2 fruit fly cellular contexts compared by ENCODE assay signal in the genomic region with DNA sequence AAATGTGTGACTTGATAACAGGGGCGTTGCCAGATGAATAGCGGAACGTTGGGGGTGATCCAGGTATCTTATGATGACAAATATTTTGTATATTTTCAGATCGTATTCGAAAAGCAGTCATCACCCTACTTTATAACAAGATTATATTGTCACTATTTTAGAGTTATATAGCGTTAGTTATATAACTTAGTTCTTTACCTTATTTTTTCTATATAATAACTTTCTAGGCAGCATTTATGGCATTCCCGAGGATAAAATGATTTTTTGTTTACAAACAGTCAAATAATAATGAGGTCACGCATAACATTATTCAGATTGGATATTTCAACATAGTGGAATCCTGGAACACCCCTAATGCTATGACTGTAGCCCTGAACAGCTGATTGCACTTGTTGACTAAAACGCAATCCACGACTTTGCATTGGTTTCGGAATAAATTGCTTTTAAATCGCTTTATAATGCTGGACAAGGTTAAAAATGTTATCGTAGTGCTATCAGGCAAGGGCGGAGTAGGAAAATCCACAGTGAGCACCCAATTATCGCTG.
TF ChIP-seq lines count a peak whose summit lies in the region.

A gene (plus strand): TSS at position 381 of the 545 bp plus-strand sequence.

TF ChIP-seq in whole organism, embryonic, 481 proteins besides CTCF, POLR2A, EP300 and RAD21 (continued from another document and continues in another):
- TF ChIP-seq schlank (tag; optimal IDR thresholded peaks at IDR 0.05; lab: Kevin White, UChicago): peak; percentile 85
- TF ChIP-seq CG17912 (GFP tag; optimal IDR thresholded peaks at IDR 0.05; lab: Kevin White, UChicago): peak; percentile 64
- TF ChIP-seq CG30431 (GFP tag; optimal IDR thresholded peaks at IDR 0.05; lab: Kevin White, UChicago): peak; percentile 91
- TF ChIP-seq nau (GFP tag; optimal IDR thresholded peaks at IDR 0.05; lab: Kevin White, UChicago): peak; percentile 87
- peak; percentile 83 for TF ChIP-seq CG11560 (tag; IDR thresholded peaks at IDR 0.05; lab: Robert Waterston, UW)
- peak; percentile 96 for TF ChIP-seq CG3995 (GFP tag; optimal IDR thresholded peaks at IDR 0.05; lab: Kevin White, UChicago)
- TF ChIP-seq Pdp1 (GFP tag; optimal IDR thresholded peaks at IDR 0.05; lab: Kevin White, UChicago): peak; percentile 36 to 96
- peak; percentile 95 for TF ChIP-seq Oli (tag; optimal IDR thresholded peaks at IDR 0.05; lab: Kevin White, UChicago)
- TF ChIP-seq psq (GFP tag; optimal IDR thresholded peaks at IDR 0.05; lab: Kevin White, UChicago): peak; percentile 85
- TF ChIP-seq Sin3A (optimal IDR thresholded peaks at IDR 0.05; lab: Kevin White, UChicago): peak; percentile 83
- peak; percentile 88 for TF ChIP-seq CG12236 (GFP tag; optimal IDR thresholded peaks at IDR 0.05; lab: Kevin White, UChicago)
- TF ChIP-seq NK7.1 (GFP tag; optimal IDR thresholded peaks at IDR 0.05; lab: Kevin White, UChicago): peak; percentile 85
- peak; percentile 73 for TF ChIP-seq ab (GFP tag; optimal IDR thresholded peaks at IDR 0.05; lab: Kevin White, UChicago)
- TF ChIP-seq CG1602 (GFP tag; optimal IDR thresholded peaks at IDR 0.05; lab: Kevin White, UChicago): peak; percentile 97
- peak; percentile 94 for TF ChIP-seq klu (GFP tag; IDR thresholded peaks at IDR 0.05; lab: Robert Waterston, UW)
- TF ChIP-seq Deaf1 (tag; optimal IDR thresholded peaks at IDR 0.05; lab: Kevin White, UChicago): peak; percentile 77
- TF ChIP-seq CG10654 (GFP tag; optimal IDR thresholded peaks at IDR 0.05; lab: Kevin White, UChicago): peak; percentile 96
- peak; percentile 91 for TF ChIP-seq Hmx (GFP tag; optimal IDR thresholded peaks at IDR 0.05; lab: Kevin White, UChicago)
- peak; percentile 96 for TF ChIP-seq CG12942 (GFP tag; optimal IDR thresholded peaks at IDR 0.05; lab: Kevin White, UChicago)
- TF ChIP-seq Rfx (GFP tag; IDR thresholded peaks at IDR 0.05; lab: Robert Waterston, UW): peak; percentile 95
- peak; percentile 88 for TF ChIP-seq Oaz (GFP tag; IDR thresholded peaks at IDR 0.05; lab: Robert Waterston, UW)
- peak; percentile 92 for TF ChIP-seq gcm (GFP tag; optimal IDR thresholded peaks at IDR 0.05; lab: Kevin White, UChicago)
- TF ChIP-seq CG13775 (GFP tag; optimal IDR thresholded peaks at IDR 0.05; lab: Kevin White, UChicago): peak; percentile 98
- TF ChIP-seq Atf3 (GFP tag; optimal IDR thresholded peaks at IDR 0.05; lab: Kevin White, UChicago): peak; percentile 92
- TF ChIP-seq CG9797 (GFP tag; optimal IDR thresholded peaks at IDR 0.05; lab: Kevin White, UChicago): peak; percentile 40
- peak; percentile 99 for TF ChIP-seq CG30403 (GFP tag; optimal IDR thresholded peaks at IDR 0.05; lab: Kevin White, UChicago)
- no peak for TF ChIP-seq cad (GFP tag; optimal IDR thresholded peaks at IDR 0.05; lab: Kevin White, UChicago)
- TF ChIP-seq Hr39 (optimal IDR thresholded peaks at IDR 0.05; lab: Kevin White, UChicago): no peak
- peak; percentile 92 for TF ChIP-seq CG32767 (GFP tag; IDR thresholded peaks at IDR 0.05; lab: Robert Waterston, UW)
- peak; percentile 87 for TF ChIP-seq danr (GFP tag; IDR thresholded peaks at IDR 0.05; lab: Robert Waterston, UW)
- peak; percentile 94 for TF ChIP-seq Sox102F (GFP tag; optimal IDR thresholded peaks at IDR 0.05; lab: Kevin White, UChicago)
- peak; percentile 87 for TF ChIP-seq CG1792 (GFP tag; optimal IDR thresholded peaks at IDR 0.05; lab: Kevin White, UChicago)
- TF ChIP-seq CG17186 (GFP tag; optimal IDR thresholded peaks at IDR 0.05; lab: Kevin White, UChicago): peak; percentile 84
- TF ChIP-seq CG6791 (GFP tag; IDR thresholded peaks at IDR 0.05; lab: Robert Waterston, UW; ENCODE audit: partially characterized antibody): no peak
- TF ChIP-seq ap (GFP tag; IDR thresholded peaks at IDR 0.05; lab: Robert Waterston, UW): peak; percentile 82
- TF ChIP-seq lilli (GFP tag; optimal IDR thresholded peaks at IDR 0.05; lab: Kevin White, UChicago): peak; percentile 97
- TF ChIP-seq prd (optimal IDR thresholded peaks at IDR 0.05; lab: Kevin White, UChicago): no peak
- TF ChIP-seq prd (GFP tag; IDR thresholded peaks at IDR 0.05; lab: Robert Waterston, UW): peak; percentile 97
- TF ChIP-seq CG4328 (GFP tag; optimal IDR thresholded peaks at IDR 0.05; lab: Kevin White, UChicago): peak; percentile 94
- TF ChIP-seq CG10147 (GFP tag; optimal IDR thresholded peaks at IDR 0.05; lab: Kevin White, UChicago): peak; percentile 95
- peak; percentile 90 for TF ChIP-seq GATAe (GFP tag; conservative IDR thresholded peaks at IDR 0.05; lab: Robert Waterston, UW)
- TF ChIP-seq chn (GFP tag; optimal IDR thresholded peaks at IDR 0.05; lab: Kevin White, UChicago): peak; percentile 94
- TF ChIP-seq CG12769 (tag; optimal IDR thresholded peaks at IDR 0.05; lab: Kevin White, UChicago): peak; percentile 94
- TF ChIP-seq slou (GFP tag; optimal IDR thresholded peaks at IDR 0.05; lab: Kevin White, UChicago): peak; percentile 94
- TF ChIP-seq pfk (GFP tag; optimal IDR thresholded peaks at IDR 0.05; lab: Kevin White, UChicago): peak; percentile 39
- peak; percentile 55 for TF ChIP-seq CG10321 (GFP tag; IDR thresholded peaks at IDR 0.05; lab: Robert Waterston, UW)
- TF ChIP-seq CG13296 (GFP tag; optimal IDR thresholded peaks at IDR 0.05; lab: Kevin White, UChicago): peak; percentile 93
- TF ChIP-seq sisA (GFP tag; IDR thresholded peaks at IDR 0.05; lab: Robert Waterston, UW): peak; percentile 94
- TF ChIP-seq CG7963 (GFP tag; IDR thresholded peaks at IDR 0.05; lab: Robert Waterston, UW; ENCODE audit: partially characterized antibody): no peak
- TF ChIP-seq HLH4C (GFP tag; IDR thresholded peaks at IDR 0.05; lab: Robert Waterston, UW; ENCODE audit: partially characterized antibody): no peak
- peak; percentile 95 for TF ChIP-seq Xrp1 (GFP tag; IDR thresholded peaks at IDR 0.05; lab: Robert Waterston, UW)
- TF ChIP-seq CG14860 (GFP tag; IDR thresholded peaks at IDR 0.05; lab: Robert Waterston, UW; ENCODE audit: partially characterized antibody): no peak
- TF ChIP-seq CG7271 (tag; optimal IDR thresholded peaks at IDR 0.05; lab: Kevin White, UChicago): peak; percentile 78
- peak; percentile 71 for TF ChIP-seq CG3163 (GFP tag; optimal IDR thresholded peaks at IDR 0.05; lab: Kevin White, UChicago)
- peak; percentile 96 to 97 for TF ChIP-seq dpn (GFP tag; optimal IDR thresholded peaks at IDR 0.05; lab: Kevin White, UChicago)
- peak; percentile 96 for TF ChIP-seq CG15269 (tag; optimal IDR thresholded peaks at IDR 0.05; lab: Kevin White, UChicago)
- TF ChIP-seq CG6765 (GFP tag; optimal IDR thresholded peaks at IDR 0.05; lab: Kevin White, UChicago): peak; percentile 89
- peak; percentile 51 for TF ChIP-seq CG31365 (tag; optimal IDR thresholded peaks at IDR 0.05; lab: Kevin White, UChicago)
- TF ChIP-seq CG1832 (GFP tag; optimal IDR thresholded peaks at IDR 0.05; lab: Kevin White, UChicago): no peak
- TF ChIP-seq gce (GFP tag; IDR thresholded peaks at IDR 0.05; lab: Robert Waterston, UW): peak; percentile 71; the same call in 2 of the 3 replicates
- TF ChIP-seq CG14050 (GFP tag; IDR thresholded peaks at IDR 0.05; lab: Robert Waterston, UW): peak; percentile 88
- TF ChIP-seq Nf-YC (tag; optimal IDR thresholded peaks at IDR 0.05; lab: Kevin White, UChicago): peak; percentile 95

TF ChIP-seq in whole organism, prepupa, 60 proteins besides CTCF, POLR2A, EP300 and RAD21 (continued from another document):
- TF ChIP-seq CG3032 (tag; optimal IDR thresholded peaks at IDR 0.05; lab: Kevin White, UChicago) (peak; percentile 97), achi (GFP tag; optimal IDR thresholded peaks at IDR 0.05; lab: Kevin White, UChicago) (peak; percentile 94), CG8119 (GFP tag; IDR thresholded peaks at IDR 0.05; lab: Robert Waterston, UW) (peak; percentile 93), CG9139 (GFP tag; optimal IDR thresholded peaks at IDR 0.05; lab: Kevin White, UChicago) (peak; percentile 72), Eip93F (GFP tag; optimal IDR thresholded peaks at IDR 0.05; lab: Kevin White, UChicago) (peak; percentile 93), spab (GFP tag; optimal IDR thresholded peaks at IDR 0.05; lab: Kevin White, UChicago) (peak; percentile 83), CG6792 (GFP tag; optimal IDR thresholded peaks at IDR 0.05; lab: Kevin White, UChicago) (peak; percentile 91), topi (GFP tag; optimal IDR thresholded peaks at IDR 0.05; lab: Kevin White, UChicago) (peak; percentile 94), CG10669 (GFP tag; optimal IDR thresholded peaks at IDR 0.05; lab: Kevin White, UChicago) (peak; percentile 92), CG6276 (GFP tag; optimal IDR thresholded peaks at IDR 0.05; lab: Kevin White, UChicago) (peak; percentile 88), Eip75B (GFP tag; optimal IDR thresholded peaks at IDR 0.05; lab: Kevin White, UChicago) (peak; percentile 96)
TF ChIP-seq in whole organism, prepupa: peak in this region for 60.
